Worm (Caenorhabditis elegans) whole organism, late embryonic: ENCODE data around the gene rib-2.

Experiments used
- C08G9.2 ChIP-seq: sonication (generic microtip); optimal IDR thresholded peaks from 2 replicates; lab custom pipeline; 2016; ENCODE audit warnings: mild to moderate bottlenecking, missing genetic modification characterization, moderate library complexity, missing compliant biosample characterization
- C38D4.7 ChIP-seq: fragments of 200-800 bp; sonication (Bioruptor generic); optimal IDR thresholded peaks from 2 replicates; lab custom pipeline; 2018; ENCODE audit warnings: mild to moderate bottlenecking, missing genetic modification characterization, moderate library complexity, missing compliant biosample characterization
- F13H6.1 ChIP-seq: sonication (generic microtip); optimal IDR thresholded peaks from 2 replicates; lab custom pipeline; 2016; ENCODE audit warnings: missing genetic modification characterization, missing compliant biosample characterization
- K02D7.2 ChIP-seq: sonication (generic microtip); optimal IDR thresholded peaks from 2 replicates; lab custom pipeline; 2017; ENCODE audit warnings: mild to moderate bottlenecking, missing genetic modification characterization, missing compliant biosample characterization
- Y22D7AL.16 ChIP-seq: sonication (generic microtip); optimal IDR thresholded peaks from 2 replicates; lab custom pipeline; 2016; ENCODE audit warnings: missing genetic modification characterization, missing compliant biosample characterization
- ama-1 ChIP-seq: fragments of 150-350 bp; optimal IDR thresholded peaks from 2 replicates; lab custom pipeline; 2014
- ceh-14 ChIP-seq: sonication (generic microtip); optimal IDR thresholded peaks from 2 replicates; lab custom pipeline; 2016; ENCODE audit warnings: missing genotype, missing genetic modification characterization, missing compliant biosample characterization
- ceh-18 ChIP-seq: sonication (generic microtip); optimal IDR thresholded peaks from 2 replicates; lab custom pipeline; 2016; ENCODE audit warnings: missing genetic modification characterization, missing compliant biosample characterization
- ceh-2 ChIP-seq: sonication (generic microtip); optimal IDR thresholded peaks from 2 replicates; lab custom pipeline; 2016; ENCODE audit warnings: missing genotype, missing genetic modification characterization, missing compliant biosample characterization
- ceh-22 ChIP-seq: sonication (generic microtip); optimal IDR thresholded peaks from 2 replicates; lab custom pipeline; 2017; ENCODE audit warnings: missing biosample characterization, missing genetic modification characterization
- ceh-30 ChIP-seq: fragments of 150-350 bp; optimal IDR thresholded peaks from 2 replicates; lab custom pipeline; 2014; ENCODE audit warnings: missing biosample characterization, missing genetic modification characterization
- ceh-34 ChIP-seq: sonication (generic microtip); optimal IDR thresholded peaks from 2 replicates; lab custom pipeline; 2016; ENCODE audit warnings: mild to moderate bottlenecking, missing genetic modification characterization, missing compliant biosample characterization
- ceh-45 ChIP-seq: fragments of 200-800 bp; sonication (Bioruptor generic); IDR thresholded peaks from 2 replicates; pipeline ENCODE4 v1.3.6; 2022; ENCODE audit warnings: missing genetic modification reagents, missing genetic modification characterization, missing compliant biosample characterization
- ceh-6 ChIP-seq: fragments of 200-800 bp; sonication (Bioruptor generic); optimal IDR thresholded peaks from 2 replicates; lab custom pipeline; 2018; ENCODE audit warnings: mild to moderate bottlenecking, missing genetic modification characterization, missing compliant biosample characterization
- ceh-9 ChIP-seq: sonication (generic microtip); optimal IDR thresholded peaks from 2 replicates; lab custom pipeline; 2016; ENCODE audit warnings: mild to moderate bottlenecking, missing genetic modification characterization, inconsistent platforms, missing compliant biosample characterization
- che-1 ChIP-seq: sonication (generic microtip); optimal IDR thresholded peaks from 2 replicates; lab custom pipeline; 2016; ENCODE audit warnings: mild to moderate bottlenecking, missing genetic modification characterization, missing compliant biosample characterization
- dmd-4 ChIP-seq: sonication (generic microtip); optimal IDR thresholded peaks from 2 replicates; lab custom pipeline; 2016; ENCODE audit warnings: borderline replicate concordance, missing genetic modification characterization, missing compliant biosample characterization
- elt-4 ChIP-seq: sonication (generic microtip); optimal IDR thresholded peaks from 2 replicates; lab custom pipeline; 2016; ENCODE audit warnings: missing genetic modification characterization, missing compliant biosample characterization
- ets-4 ChIP-seq: sonication (generic microtip); optimal IDR thresholded peaks from 2 replicates; lab custom pipeline; 2016; ENCODE audit warnings: missing genetic modification characterization, missing compliant biosample characterization
- eyg-1 ChIP-seq: sonication (generic microtip); optimal IDR thresholded peaks from 2 replicates; lab custom pipeline; 2016; ENCODE audit warnings: missing genotype, missing genetic modification characterization, missing compliant biosample characterization
- fkh-10 ChIP-seq: fragments of 150-350 bp; optimal IDR thresholded peaks from 2 replicates; lab custom pipeline; 2014; ENCODE audit warnings: missing biosample characterization, missing genetic modification reagents, missing genetic modification characterization
- fkh-6 ChIP-seq: sonication (generic microtip); optimal IDR thresholded peaks from 2 replicates; lab custom pipeline; 2016; ENCODE audit warnings: missing genetic modification characterization, missing compliant biosample characterization
- gmeb-2 ChIP-seq: sonication (generic microtip); optimal IDR thresholded peaks from 2 replicates; lab custom pipeline; 2016; ENCODE audit warnings: missing genetic modification characterization, inconsistent platforms, missing compliant biosample characterization
- hlh-13 ChIP-seq: fragments of 200-800 bp; sonication (Bioruptor generic); optimal IDR thresholded peaks from 2 replicates; lab custom pipeline; 2018; ENCODE audit warnings: mild to moderate bottlenecking, missing genetic modification characterization, missing compliant biosample characterization
- hlh-15 ChIP-seq: sonication (generic microtip); optimal IDR thresholded peaks from 2 replicates; lab custom pipeline; 2016; ENCODE audit warnings: missing genetic modification characterization, missing compliant biosample characterization
- hlh-30 ChIP-seq: sonication (generic microtip); optimal IDR thresholded peaks from 2 replicates; lab custom pipeline; 2017; ENCODE audit warnings: antibody characterized with exemption, missing genetic modification characterization, missing compliant biosample characterization; ENCODE audit not compliant: insufficient read depth
- hlh-6 ChIP-seq: sonication (generic microtip); optimal IDR thresholded peaks from 2 replicates; lab custom pipeline; 2016; ENCODE audit warnings: missing genotype, missing genetic modification characterization, missing compliant biosample characterization
- hlh-8 ChIP-seq: sonication (generic microtip); optimal IDR thresholded peaks from 2 replicates; lab custom pipeline; 2016; ENCODE audit warnings: missing genotype, missing genetic modification characterization, missing compliant biosample characterization
- madf-2 ChIP-seq: sonication (generic microtip); optimal IDR thresholded peaks from 2 replicates; lab custom pipeline; 2017; ENCODE audit warnings: missing genetic modification characterization, missing compliant biosample characterization
- mec-3 ChIP-seq: sonication (generic microtip); optimal IDR thresholded peaks from 2 replicates; lab custom pipeline; 2016; ENCODE audit warnings: borderline replicate concordance, missing genetic modification characterization, missing compliant biosample characterization
- nfya-1 ChIP-seq: sonication (generic microtip); optimal IDR thresholded peaks from 2 replicates; lab custom pipeline; 2017; ENCODE audit warnings: missing genetic modification characterization, mild to moderate bottlenecking, missing compliant biosample characterization, antibody characterized with exemption, moderate library complexity
- nhr-11 ChIP-seq: fragments of 150-350 bp; optimal IDR thresholded peaks from 2 replicates; lab custom pipeline; 2014; ENCODE audit warnings: missing biosample characterization, missing genetic modification characterization
- nhr-232 ChIP-seq: sonication (generic microtip); optimal IDR thresholded peaks from 2 replicates; lab custom pipeline; 2016; ENCODE audit warnings: missing genetic modification characterization, missing compliant biosample characterization
- pag-3 ChIP-seq: sonication (generic microtip); optimal IDR thresholded peaks from 2 replicates; lab custom pipeline; 2016; ENCODE audit warnings: missing compliant biosample characterization, missing genetic modification characterization, borderline replicate concordance
- pax-1 ChIP-seq: fragments of 150-350 bp; optimal IDR thresholded peaks from 2 replicates; lab custom pipeline; 2014; ENCODE audit warnings: missing biosample characterization, missing genetic modification characterization
- pha-2 ChIP-seq: sonication (generic microtip); optimal IDR thresholded peaks from 2 replicates; lab custom pipeline; 2017; ENCODE audit warnings: mild to moderate bottlenecking, missing genetic modification characterization, missing compliant biosample characterization
- pha-4 ChIP-seq: fragments of 150-350 bp; optimal IDR thresholded peaks from 2 replicates; lab custom pipeline; 2018; ENCODE audit warnings: missing biosample characterization, missing genetic modification reagents, missing genetic modification characterization
- pqm-1 ChIP-seq: sonication (generic microtip); optimal IDR thresholded peaks from 2 replicates; lab custom pipeline; 2016; ENCODE audit warnings: missing genetic modification characterization, missing compliant biosample characterization
- pros-1 ChIP-seq: fragments of 150-350 bp; optimal IDR thresholded peaks from 2 replicates; lab custom pipeline; 2014; ENCODE audit warnings: missing biosample characterization, missing genetic modification reagents, missing genetic modification characterization
- sox-2 ChIP-seq: fragments of 200-800 bp; sonication (Bioruptor generic); IDR thresholded peaks from 2 replicates; pipeline ENCODE4 v1.3.6; 2022; ENCODE audit warnings: missing genetic modification reagents, missing genetic modification characterization, missing compliant biosample characterization
- sox-4 ChIP-seq: sonication (generic microtip); optimal IDR thresholded peaks from 2 replicates; lab custom pipeline; 2017; ENCODE audit warnings: mild to moderate bottlenecking, missing genetic modification characterization, inconsistent platforms, missing compliant biosample characterization
- syd-9 ChIP-seq: sonication (generic microtip); optimal IDR thresholded peaks from 2 replicates; lab custom pipeline; 2016; ENCODE audit warnings: mild to moderate bottlenecking, missing genetic modification characterization, moderate library complexity, missing compliant biosample characterization
- tbx-2 ChIP-seq: sonication (generic microtip); optimal IDR thresholded peaks from 2 replicates; lab custom pipeline; 2016; ENCODE audit warnings: missing genetic modification characterization, missing compliant biosample characterization
- tbx-7 ChIP-seq: sonication (generic microtip); optimal IDR thresholded peaks from 2 replicates; lab custom pipeline; 2016; ENCODE audit warnings: missing genotype, missing genetic modification characterization, missing compliant biosample characterization
- ttx-3 ChIP-seq: sonication (generic microtip); optimal IDR thresholded peaks from 2 replicates; lab custom pipeline; 2016; ENCODE audit warnings: missing genetic modification reagents, missing genetic modification characterization, missing compliant biosample characterization
- unc-3 ChIP-seq, 2 experiments: fragments of 200-800 bp in 1 of 2; sonication (Bioruptor generic) in 1 of 2; sonication (generic microtip) in 1 of 2; conservative IDR thresholded peaks in 1 of 2; optimal IDR thresholded peaks in 1 of 2; 2 replicates each; pipeline versions ENCODE4 v1.3.6 to Lab custom; 2016 to 2022; ENCODE audit warnings: missing compliant biosample characterization in 2 of 2, missing genetic modification characterization in 2 of 2, missing genetic modification reagents in 1 of 2
- unc-42 ChIP-seq: sonication (generic microtip); optimal IDR thresholded peaks from 2 replicates; lab custom pipeline; 2016; ENCODE audit warnings: missing genotype, missing genetic modification characterization, missing compliant biosample characterization
- unc-55 ChIP-seq: sonication (generic microtip); optimal IDR thresholded peaks from 2 replicates; lab custom pipeline; 2017; ENCODE audit warnings: missing biosample characterization, missing genetic modification reagents, missing genetic modification characterization
- unc-86 ChIP-seq: sonication (generic microtip); optimal IDR thresholded peaks from 2 replicates; lab custom pipeline; 2016; ENCODE audit warnings: missing genetic modification characterization, missing compliant biosample characterization
- ztf-16 ChIP-seq: sonication (generic microtip); optimal IDR thresholded peaks from 2 replicates; lab custom pipeline; 2017; ENCODE audit warnings: missing genetic modification characterization, missing compliant biosample characterization

The rib-2 gene

ce11 chrIII:10759050-10760023, 16.7 kb downstream of the rib-2 start, which contains the start of gene tasp-1:
Gene tasp-1, plus strand, starts transcription at chrIII:10759307.
- TF ChIP-seq eyg-1 (tag; lab: Kevin White, UChicago) = peak; percentile 94
- peak; percentile 90 for TF ChIP-seq hlh-13 (GFP tag; lab: Kevin White, UChicago)
- peak; percentile 83 for TF ChIP-seq che-1 (tag; lab: Kevin White, UChicago)
- TF ChIP-seq fkh-10 (GFP tag; lab: Kevin White, UChicago) = peak; percentile 94
- peak; percentile 83 for TF ChIP-seq hlh-15
- TF ChIP-seq dmd-4 = peak; percentile 97
- peak; percentile 92 for TF ChIP-seq Y22D7AL.16 (tag; lab: Kevin White, UChicago)
- peak; percentile 88 for TF ChIP-seq pax-1
- peak; percentile 99 for TF ChIP-seq unc-86 (tag; lab: Kevin White, UChicago)
- TF ChIP-seq C38D4.7 (GFP tag; lab: Kevin White, UChicago) = peak; percentile 80
- peak; percentile 87 for TF ChIP-seq fkh-6 (tag; lab: Kevin White, UChicago)
- peak; percentile 97 for TF ChIP-seq syd-9 (tag; lab: Kevin White, UChicago)
- TF ChIP-seq pag-3 (tag; lab: Kevin White, UChicago) = peak; percentile 95
- TF ChIP-seq hlh-8 = peak; percentile 98
- peak; percentile 26 for TF ChIP-seq elt-4
- TF ChIP-seq C08G9.2 = peak; percentile 98
- TF ChIP-seq ztf-16 (tag; lab: Kevin White, UChicago) = peak; percentile 100
- TF ChIP-seq F13H6.1 = peak; percentile 98
- TF ChIP-seq nfya-1 (tag; lab: Kevin White, UChicago) = peak; percentile 99
- peak; percentile 100 for TF ChIP-seq tbx-2
- peak; percentile 92 for TF ChIP-seq K02D7.2 (tag; lab: Kevin White, UChicago)
- peak; percentile 100 for TF ChIP-seq pros-1
- TF ChIP-seq gmeb-2 = peak; percentile 91
- peak; percentile 29 for TF ChIP-seq ceh-30 (tag; lab: Kevin White, UChicago)
- TF ChIP-seq ceh-34 (tag; lab: Kevin White, UChicago) = peak; percentile 100
- peak; percentile 100 for TF ChIP-seq unc-42 (tag; lab: Kevin White, UChicago)
- peak; percentile 100 for TF ChIP-seq hlh-30 (tag; lab: Kevin White, UChicago)
- peak; percentile 90 for TF ChIP-seq pha-2 (tag; lab: Kevin White, UChicago)
- TF ChIP-seq ceh-22 (tag; lab: Kevin White, UChicago) = peak; percentile 97
- peak; percentile 99 for TF ChIP-seq ets-4
- TF ChIP-seq madf-2 (tag; lab: Kevin White, UChicago) = peak; percentile 98
- TF ChIP-seq ama-1 = no peak
- no peak for TF ChIP-seq ceh-9 (tag; lab: Kevin White, UChicago)
- peak; percentile 100 for TF ChIP-seq ceh-18 (tag; lab: Kevin White, UChicago)
- peak; percentile 89 for TF ChIP-seq ttx-3 (tag; lab: Kevin White, UChicago)
- TF ChIP-seq ceh-2 = peak; percentile 98
- peak; percentile 91 for TF ChIP-seq tbx-7 (tag; lab: Kevin White, UChicago)
- TF ChIP-seq ceh-14 (tag; lab: Kevin White, UChicago) = peak; percentile 99
- peak; percentile 99 for TF ChIP-seq pqm-1 (tag; lab: Kevin White, UChicago)
- peak; percentile 98 for TF ChIP-seq mec-3 (tag; lab: Kevin White, UChicago)
- TF ChIP-seq ceh-45 = peak; percentile 93
- TF ChIP-seq sox-4 (tag; lab: Kevin White, UChicago) = peak; percentile 91
- TF ChIP-seq nhr-232 (tag; lab: Kevin White, UChicago) = peak; percentile 62
- peak; percentile 93 for TF ChIP-seq sox-2 (GFP tag; lab: Robert Waterston, UW)
- TF ChIP-seq nhr-11 (tag; lab: Kevin White, UChicago) = peak; percentile 89
- peak; percentile 96 for TF ChIP-seq unc-3 (GFP tag; conservative IDR thresholded peaks at IDR 0.05; lab: Robert Waterston, UW)
- peak; percentile 97 for TF ChIP-seq unc-3 (tag; optimal IDR thresholded peaks at IDR 0.05; lab: Kevin White, UChicago)
- TF ChIP-seq pha-4 (tag; lab: Kevin White, UChicago) = no peak
- TF ChIP-seq hlh-6 = peak; percentile 92
- peak; percentile 93 for TF ChIP-seq unc-55 (GFP tag; lab: Kevin White, UChicago)
- TF ChIP-seq ceh-6 (GFP tag; lab: Kevin White, UChicago) = peak; percentile 90
